Worm (Caenorhabditis elegans): Measurements from ENCODE around the gene smi-1.

Gene smi-1

ce11 chrIII:1918311-1918932 is 40.3 kb downstream of the smi-1 start:
- TF ChIP-seq cebp-1 (GFP tag; IDR thresholded peaks at IDR 0.05): no peak
- TF ChIP-seq cebp-1 (tag; optimal IDR thresholded peaks at IDR 0.05): no peak
- no peak for TF ChIP-seq F52B5.7 (tag; optimal IDR thresholded peaks at IDR 0.05)
- TF ChIP-seq madf-6 (GFP tag; IDR thresholded peaks at IDR 0.05): no peak
- no peak for TF ChIP-seq sdz-38 (tag; optimal IDR thresholded peaks at IDR 0.05)
- no peak for TF ChIP-seq ztf-22 (GFP tag; optimal IDR thresholded peaks at IDR 0.05)
- TF ChIP-seq chd-7 (tag; optimal IDR thresholded peaks at IDR 0.05): no peak
- TF ChIP-seq K11D2.4 (GFP tag; IDR thresholded peaks at IDR 0.05): no peak
- no peak for TF ChIP-seq Y56A3A.18 (GFP tag; IDR thresholded peaks at IDR 0.05)
- TF ChIP-seq snpc-3.4 (tag; optimal IDR thresholded peaks at IDR 0.05): no peak
- no peak for TF ChIP-seq pha-4 (tag; optimal IDR thresholded peaks at IDR 0.05)

- TF ChIP-seq sptf-2 (GFP tag; optimal IDR thresholded peaks at IDR 0.05) (peak; percentile 19), ekl-4 (GFP tag; IDR thresholded peaks at IDR 0.05) (peak; percentile 55; the same call in 1 of the 2 replicates), tbp1 (GFP tag; optimal IDR thresholded peaks at IDR 0.05) (peak; percentile 68), rcor-1 (GFP tag; IDR thresholded peaks at IDR 0.05) (peak; percentile 20; the same call in 1 of the 2 replicates), aptf-2 (GFP tag; conservative IDR thresholded peaks at IDR 0.05) (no peak), lag-1 (GFP tag; IDR thresholded peaks at IDR 0.05) (0 out of 2 replicates have a peak, but pooled peaks have one; percentile 18), B0261.1 (tag; optimal IDR thresholded peaks at IDR 0.05) (peak; percentile 15), nfya-2 (GFP tag; IDR thresholded peaks at IDR 0.05) (no peak), F39B2.1 (GFP tag; IDR thresholded peaks at IDR 0.05) (0 out of 2 replicates have a peak, but pooled peaks have one; percentile 8), ets-4 (GFP tag; optimal IDR thresholded peaks at IDR 0.05) (peak; percentile 92), F57A8.1 (GFP tag; optimal IDR thresholded peaks at IDR 0.05) (peak; percentile 61), aptf-3 (GFP tag; IDR thresholded peaks at IDR 0.05) (no peak), ztf-3 (GFP tag; optimal IDR thresholded peaks at IDR 0.05) (peak; percentile 93), lin-35 (GFP tag; optimal IDR thresholded peaks at IDR 0.05) (peak in 2 of 3 experiments; percentile 1 to 42), ceh-79 (tag; optimal IDR thresholded peaks at IDR 0.05) (peak; percentile 14), nfyb-1 (GFP tag; IDR thresholded peaks at IDR 0.05) (peak; percentile 86; the same call in 1 of the 2 replicates), C06A6.2 (GFP tag; conservative IDR thresholded peaks at IDR 0.05) (peak; percentile 91), lin-54 (GFP tag; optimal IDR thresholded peaks at IDR 0.05) (peak; percentile 66), sea-2 (GFP tag; IDR thresholded peaks at IDR 0.05) (0 out of 2 replicates have a peak, but pooled peaks have one; percentile 42), zfh-2 (GFP tag; conservative IDR thresholded peaks at IDR 0.05) (peak; percentile 100), ceh-40 (GFP tag; IDR thresholded peaks at IDR 0.05) (no peak), chd-7 (tag; optimal IDR thresholded peaks at IDR 0.05) (peak; percentile 98), attf-6 (GFP tag; IDR thresholded peaks at IDR 0.05) (no peak), nhr-80 (tag; optimal IDR thresholded peaks at IDR 0.05) (peak; percentile 100), F49E8.2 (tag; optimal IDR thresholded peaks at IDR 0.05; ENCODE audit: insufficient read depth) (no peak), ceh-27 (GFP tag; optimal IDR thresholded peaks at IDR 0.05) (peak; percentile 93), ztf-26 (tag; optimal IDR thresholded peaks at IDR 0.05) (peak; percentile 94), F57C9.4 (tag; optimal IDR thresholded peaks at IDR 0.05) (no peak), athp-1 (tag; optimal IDR thresholded peaks at IDR 0.05) (no peak), F52B5.7 (tag; optimal IDR thresholded peaks at IDR 0.05) (peak; percentile 64), B0336.3 (GFP tag; IDR thresholded peaks at IDR 0.05) (peak; percentile 98), lir-1 (GFP tag; conservative IDR thresholded peaks at IDR 0.05) (peak; percentile 70), Y53G8AR.9 (GFP tag; conservative IDR thresholded peaks at IDR 0.05) (peak; percentile 47; the same call in 1 of the 2 replicates), dox-1 (GFP tag; IDR thresholded peaks at IDR 0.05) (peak; percentile 94), F37B4.10 (GFP tag; IDR thresholded peaks at IDR 0.05) (no peak), hmg-1.2 (GFP tag; IDR thresholded peaks at IDR 0.05) (peak; percentile 79), let-526 (GFP tag; IDR thresholded peaks at IDR 0.05) (no peak), lin-26 (GFP tag; IDR thresholded peaks at IDR 0.05) (peak; percentile 76)
These were observed 43.0 kb downstream of the smi-1 start for ce11 chrIII:1921136-1921680.
